Fruit fly (Drosophila melanogaster) whole organism, embryonic: ENCODE results near the gene Mrm2.

ENCODE experiments used
- Antp ChIP-seq: fragments of 200-800 bp; sonication (Bioruptor generic); optimal IDR thresholded peaks from 3 replicates; lab custom pipeline; 2016; ENCODE audit warnings: missing biosample characterization, missing genetic modification characterization
- Atf6 ChIP-seq: fragments of 200-800 bp; sonication (Bioruptor generic); IDR thresholded peaks from 2 replicates; pipeline ENCODE4 v1.3.6; 2022; ENCODE audit warnings: missing biosample characterization, missing genetic modification characterization
- Bdp1 ChIP-seq: fragments of 200-800 bp; sonication (Bioruptor generic); optimal IDR thresholded peaks from 3 replicates; lab custom pipeline; 2016; ENCODE audit warnings: missing biosample characterization, missing genetic modification characterization
- Bteb2 ChIP-seq: fragments of 200-800 bp; sonication (Bioruptor generic); optimal IDR thresholded peaks from 2 replicates; lab custom pipeline; 2016; ENCODE audit warnings: missing biosample characterization, missing genetic modification characterization
- CG11093 ChIP-seq: fragments of 200-800 bp; sonication (Bioruptor generic); IDR thresholded peaks from 3 replicates; pipeline ENCODE4 v1.3.6; 2022; ENCODE audit warnings: missing biosample characterization, missing genetic modification characterization
- CG11560 ChIP-seq: fragments of 200-800 bp; sonication (Bioruptor generic); IDR thresholded peaks from 3 replicates; pipeline ENCODE4 v1.3.6; 2022; ENCODE audit warnings: missing biosample characterization, missing genetic modification characterization
- CG1233 ChIP-seq: fragments of 200-800 bp; sonication (Bioruptor generic); optimal IDR thresholded peaks from 4 replicates; lab custom pipeline; 2018; ENCODE audit warnings: missing biosample characterization, mild to moderate bottlenecking, missing genetic modification characterization
- CG13123 ChIP-seq: fragments of 200-800 bp; sonication (Bioruptor generic); optimal IDR thresholded peaks from 2 replicates; lab custom pipeline; 2016; ENCODE audit warnings: missing biosample characterization, missing genetic modification characterization
- CG13296 ChIP-seq: fragments of 200-800 bp; sonication (Bioruptor generic); optimal IDR thresholded peaks from 3 replicates; lab custom pipeline; 2018; ENCODE audit warnings: missing biosample characterization, mild to moderate bottlenecking, missing genetic modification characterization
- CG14441 ChIP-seq: fragments of 200-800 bp; sonication (Bioruptor generic); IDR thresholded peaks from 2 replicates; pipeline ENCODE4 v1.3.6; 2022; ENCODE audit warnings: missing biosample characterization, missing genetic modification characterization
- CG15269 ChIP-seq: fragments of 200-800 bp; sonication (Bioruptor generic); optimal IDR thresholded peaks from 2 replicates; lab custom pipeline; 2018; ENCODE audit warnings: missing biosample characterization, mild to moderate bottlenecking, missing genetic modification characterization, moderate library complexity
- CG17385 ChIP-seq: fragments of 200-800 bp; sonication (Bioruptor generic); optimal IDR thresholded peaks from 3 replicates; lab custom pipeline; 2018; ENCODE audit warnings: missing biosample characterization, mild to moderate bottlenecking, missing genetic modification characterization
- CG17829 ChIP-seq: fragments of 200-800 bp; optimal IDR thresholded peaks from 2 replicates; lab custom pipeline; 2019; ENCODE audit warnings: missing biosample characterization, mild to moderate bottlenecking, missing genetic modification characterization, moderate library complexity
- CG18011 ChIP-seq: fragments of 200-800 bp; sonication (Bioruptor generic); optimal IDR thresholded peaks from 2 replicates; lab custom pipeline; 2017; ENCODE audit warnings: missing biosample characterization, missing genetic modification characterization, mild to moderate bottlenecking, moderate library complexity, missing genotype
- CG18599 ChIP-seq: fragments of 200-800 bp; sonication (Bioruptor generic); optimal IDR thresholded peaks from 3 replicates; lab custom pipeline; 2017; ENCODE audit warnings: missing biosample characterization, missing genetic modification characterization, mild to moderate bottlenecking, moderate library complexity, missing genetic modification reagents
- CG18764 ChIP-seq: fragments of 200-800 bp; sonication (Bioruptor generic); optimal IDR thresholded peaks from 3 replicates; lab custom pipeline; 2016; ENCODE audit warnings: missing biosample characterization, missing genetic modification characterization
- CG2889 ChIP-seq: fragments of 200-800 bp; sonication (Bioruptor generic); IDR thresholded peaks from 3 replicates; pipeline ENCODE4 v1.3.6; 2022; ENCODE audit warnings: missing biosample characterization, missing genetic modification characterization
- CG3163 ChIP-seq: fragments of 200-800 bp; sonication (Bioruptor generic); optimal IDR thresholded peaks from 3 replicates; lab custom pipeline; 2016; ENCODE audit warnings: missing biosample characterization, missing genetic modification characterization
- CG6175 ChIP-seq: fragments of 200-800 bp; sonication (Bioruptor generic); IDR thresholded peaks from 3 replicates; pipeline ENCODE4 v1.3.6; 2022; ENCODE audit warnings: missing biosample characterization, missing genetic modification characterization
- CG7271 ChIP-seq: fragments of 200-800 bp; sonication (Bioruptor generic); optimal IDR thresholded peaks from 2 replicates; lab custom pipeline; 2018; ENCODE audit warnings: missing biosample characterization, mild to moderate bottlenecking, missing genetic modification characterization, moderate library complexity
- CG8388 ChIP-seq: fragments of 200-800 bp; sonication (Bioruptor generic); optimal IDR thresholded peaks from 2 replicates; lab custom pipeline; 2019; ENCODE audit warnings: missing biosample characterization, mild to moderate bottlenecking, missing genetic modification characterization, moderate library complexity
- CHES-1-like ChIP-seq: fragments of 200-800 bp; sonication (Bioruptor generic); optimal IDR thresholded peaks from 2 replicates; lab custom pipeline; 2016; ENCODE audit warnings: missing biosample characterization, missing genetic modification characterization
- Dip3 ChIP-seq: fragments of 200-800 bp; sonication (Bioruptor generic); optimal IDR thresholded peaks from 3 replicates; lab custom pipeline; 2016; ENCODE audit warnings: missing biosample characterization, missing genetic modification characterization
- Fer2 ChIP-seq: fragments of 200-800 bp; sonication (Bioruptor generic); optimal IDR thresholded peaks from 2 replicates; lab custom pipeline; 2018; ENCODE audit warnings: missing biosample characterization, mild to moderate bottlenecking, missing genetic modification characterization, moderate library complexity
- Fer3 ChIP-seq: fragments of 200-800 bp; sonication (Bioruptor generic); optimal IDR thresholded peaks from 2 replicates; lab custom pipeline; 2018; ENCODE audit warnings: missing biosample characterization, mild to moderate bottlenecking, missing genetic modification characterization, moderate library complexity
- Mes4 ChIP-seq: fragments of 200-800 bp; sonication (Bioruptor generic); optimal IDR thresholded peaks from 2 replicates; lab custom pipeline; 2016; ENCODE audit warnings: missing biosample characterization, missing genetic modification characterization
- NC2β ChIP-seq: fragments of 200-800 bp; sonication (Bioruptor generic); optimal IDR thresholded peaks from 2 replicates; lab custom pipeline; 2016; ENCODE audit warnings: missing biosample characterization, missing genetic modification characterization
- Neu2 ChIP-seq: fragments of 200-800 bp; sonication (Bioruptor generic); optimal IDR thresholded peaks from 3 replicates; lab custom pipeline; 2016; ENCODE audit warnings: missing biosample characterization, missing genetic modification characterization, borderline replicate concordance
- Nf-YA ChIP-seq: fragments of 200-800 bp; sonication (Bioruptor generic); IDR thresholded peaks from 2 replicates; pipeline ENCODE4 v1.3.6; 2022; ENCODE audit warnings: missing biosample characterization, missing genetic modification characterization
- Rfx ChIP-seq: fragments of 200-800 bp; sonication (Bioruptor generic); IDR thresholded peaks from 2 replicates; pipeline ENCODE4 v1.3.6; 2022; ENCODE audit warnings: missing biosample characterization, missing genetic modification characterization
- Sry-δ ChIP-seq: fragments of 200-800 bp; sonication (Bioruptor generic); optimal IDR thresholded peaks from 2 replicates; lab custom pipeline; 2016; ENCODE audit warnings: missing biosample characterization, missing genetic modification characterization
- Usf ChIP-seq: fragments of 200-800 bp; sonication (Bioruptor generic); optimal IDR thresholded peaks from 2 replicates; lab custom pipeline; 2017; ENCODE audit warnings: missing genotype, missing biosample characterization, missing genetic modification characterization
- ara ChIP-seq: fragments of 200-800 bp; sonication (Bioruptor generic); IDR thresholded peaks from 2 replicates; pipeline ENCODE4 v1.3.6; 2022; ENCODE audit warnings: missing biosample characterization, missing genetic modification characterization
- chinmo ChIP-seq: fragments of 200-800 bp; sonication (Bioruptor generic); IDR thresholded peaks from 4 replicates; pipeline ENCODE4 v1.3.6; 2022; ENCODE audit warnings: missing biosample characterization, missing genetic modification characterization; ENCODE audit not compliant: partially characterized antibody
- chm ChIP-seq: fragments of 200-800 bp; sonication (Bioruptor generic); IDR thresholded peaks from 2 replicates; pipeline ENCODE4 v1.3.6; 2022; ENCODE audit warnings: missing biosample characterization, missing genetic modification characterization
- corto ChIP-seq: fragments of 200-800 bp; sonication (Bioruptor generic); optimal IDR thresholded peaks from 2 replicates; lab custom pipeline; 2016; ENCODE audit warnings: missing biosample characterization, mild to moderate bottlenecking, missing genetic modification characterization, moderate library complexity
- da ChIP-seq: fragments of 200-800 bp; sonication (Bioruptor generic); optimal IDR thresholded peaks from 2 replicates; lab custom pipeline; 2016; ENCODE audit warnings: missing biosample characterization, missing genetic modification characterization
- dmrt99B ChIP-seq: fragments of 200-800 bp; sonication (Bioruptor generic); optimal IDR thresholded peaks from 2 replicates; lab custom pipeline; 2018; ENCODE audit warnings: missing biosample characterization, mild to moderate bottlenecking, missing genetic modification characterization, moderate library complexity
- fd3F ChIP-seq: fragments of 200-800 bp; sonication (Bioruptor generic); optimal IDR thresholded peaks from 2 replicates; lab custom pipeline; 2018; ENCODE audit warnings: missing biosample characterization, mild to moderate bottlenecking, missing genetic modification characterization, moderate library complexity
- gcm2 ChIP-seq: fragments of 200-800 bp; sonication (Bioruptor generic); optimal IDR thresholded peaks from 2 replicates; lab custom pipeline; 2016; ENCODE audit warnings: missing biosample characterization, missing genetic modification characterization
- gt ChIP-seq: fragments of 200-800 bp; sonication (Bioruptor generic); IDR thresholded peaks from 2 replicates; pipeline ENCODE4 v1.3.6; 2022; ENCODE audit warnings: missing biosample characterization, missing genetic modification characterization
- hkb ChIP-seq, 2 experiments: fragments of 200-800 bp in 1 of 2; fragments of >200 bp in 1 of 2; sonication (Bioruptor generic) in 1 of 2; IDR thresholded peaks in 1 of 2; optimal IDR thresholded peaks in 1 of 2; 2 replicates each; pipeline versions ENCODE4 v1.3.6 to Lab custom; 2017 to 2022; ENCODE audit warnings: missing biosample characterization in 1 of 2, missing genetic modification characterization in 1 of 2
- hth ChIP-seq: fragments of >200 bp; optimal IDR thresholded peaks from 2 replicates; lab custom pipeline; 2017; ENCODE audit warnings: inconsistent platforms
- ind ChIP-seq: fragments of 200-800 bp; sonication (Bioruptor generic); optimal IDR thresholded peaks from 3 replicates; lab custom pipeline; 2016; ENCODE audit warnings: missing biosample characterization, missing genetic modification characterization
- odd ChIP-seq: fragments of 200-800 bp; sonication (Bioruptor generic); optimal IDR thresholded peaks from 2 replicates; lab custom pipeline; 2017; ENCODE audit warnings: missing biosample characterization, mild to moderate bottlenecking, missing genetic modification characterization
- org-1 ChIP-seq: fragments of 200-800 bp; sonication (Bioruptor generic); optimal IDR thresholded peaks from 2 replicates; lab custom pipeline; 2017; ENCODE audit warnings: missing biosample characterization, missing genetic modification characterization
- otp ChIP-seq: fragments of 200-800 bp; sonication (Bioruptor generic); IDR thresholded peaks from 3 replicates; pipeline ENCODE4, ENCODE4 v1.3.6; 2022; ENCODE audit warnings: missing biosample characterization, missing genetic modification characterization
- pho ChIP-seq: fragments of 200-800 bp; sonication (Bioruptor generic); optimal IDR thresholded peaks from 2 replicates; lab custom pipeline; 2016; ENCODE audit warnings: missing biosample characterization, missing genetic modification characterization
- unpg ChIP-seq: fragments of 200-800 bp; sonication (Bioruptor generic); optimal IDR thresholded peaks from 3 replicates; lab custom pipeline; 2018; ENCODE audit warnings: missing biosample characterization, mild to moderate bottlenecking, missing genetic modification characterization, moderate library complexity
- zfh1 ChIP-seq: fragments of 200-800 bp; sonication (Bioruptor generic); IDR thresholded peaks from 3 replicates; pipeline ENCODE4 v1.3.6; 2022; ENCODE audit warnings: missing biosample characterization, missing genetic modification characterization

Gene Mrm2

dm6 chr3R:19847591-19848256 lies 13.7 kb upstream of the Mrm2 start (continued):
- peak; percentile 26 for TF ChIP-seq org-1
- peak; percentile 53 for TF ChIP-seq unpg (GFP tag; lab: Kevin White, UChicago)
- peak; percentile 25 for TF ChIP-seq gcm2 (GFP tag; lab: Kevin White, UChicago)
- TF ChIP-seq Rfx = peak; percentile 29; the same call in 1 of the 2 replicates
- TF ChIP-seq CG7271 (tag; lab: Kevin White, UChicago) = no peak
- no peak for TF ChIP-seq Sry-δ (GFP tag; lab: Kevin White, UChicago)
- TF ChIP-seq Bdp1 = no peak
- no peak for TF ChIP-seq ind (GFP tag; lab: Kevin White, UChicago)
- TF ChIP-seq CG11093 (GFP tag; lab: Robert Waterston, UW) = no peak
- no peak for TF ChIP-seq CG18011 (GFP tag; lab: Kevin White, UChicago)
- TF ChIP-seq CG13296 = peak; percentile 66
- TF ChIP-seq Atf6 = peak; percentile 50
- peak; percentile 43; the same call in 1 of the 3 replicates for TF ChIP-seq otp
- TF ChIP-seq CG2889 (GFP tag; lab: Robert Waterston, UW) = no peak
- no peak for TF ChIP-seq corto (GFP tag; lab: Kevin White, UChicago)
- TF ChIP-seq Fer3 (tag; lab: Kevin White, UChicago) = no peak
- TF ChIP-seq Dip3 (GFP tag; lab: Kevin White, UChicago) = no peak
- TF ChIP-seq CG15269 = peak; percentile 51
- no peak for TF ChIP-seq Usf (GFP tag; lab: Kevin White, UChicago)
- no peak for TF ChIP-seq pho
- peak; percentile 87 for TF ChIP-seq Neu2 (GFP tag; lab: Kevin White, UChicago)
- TF ChIP-seq CG13123 (GFP tag; lab: Kevin White, UChicago) = no peak
- TF ChIP-seq hth (lab: Kevin White, UChicago) = no peak
- peak; percentile 98 for TF ChIP-seq chinmo
- no peak for TF ChIP-seq CG14441 (GFP tag; lab: Robert Waterston, UW)
- peak; percentile 19 for TF ChIP-seq CG3163 (GFP tag; lab: Kevin White, UChicago)
- TF ChIP-seq CG17385 (GFP tag; lab: Kevin White, UChicago) = peak; percentile 61
- TF ChIP-seq Antp (GFP tag; lab: Kevin White, UChicago) = no peak
- peak; percentile 76 for TF ChIP-seq odd (GFP tag; lab: Kevin White, UChicago)
- no peak for TF ChIP-seq CG18764
- TF ChIP-seq CHES-1-like (GFP tag; lab: Kevin White, UChicago) = no peak
- TF ChIP-seq NC2β = peak; percentile 31
- TF ChIP-seq CG11560 (tag; lab: Robert Waterston, UW) = no peak
- no peak for TF ChIP-seq gt (GFP tag; lab: Robert Waterston, UW)
- TF ChIP-seq CG6175 (GFP tag; lab: Robert Waterston, UW) = no peak; the same call in 2 of the 3 replicates
- no peak for TF ChIP-seq dmrt99B (tag; lab: Kevin White, UChicago)
- peak; percentile 19 for TF ChIP-seq CG8388 (GFP tag; lab: Kevin White, UChicago)
- peak; percentile 31 for TF ChIP-seq chm (GFP tag; lab: Robert Waterston, UW)
- TF ChIP-seq hkb (optimal IDR thresholded peaks at IDR 0.05; lab: Kevin White, UChicago) = no peak
- peak; percentile 47 for TF ChIP-seq hkb (GFP tag; IDR thresholded peaks at IDR 0.05; lab: Robert Waterston, UW)
- peak; percentile 31 for TF ChIP-seq Mes4 (GFP tag; lab: Kevin White, UChicago)
- TF ChIP-seq ara (GFP tag; lab: Robert Waterston, UW) = peak; percentile 8; the same call in 1 of the 2 replicates
- peak; percentile 6 for TF ChIP-seq CG17829
- peak; percentile 53 for TF ChIP-seq fd3F (GFP tag; lab: Kevin White, UChicago)
- no peak for TF ChIP-seq da (GFP tag; lab: Kevin White, UChicago)
- no peak for TF ChIP-seq CG1233
- TF ChIP-seq CG18599 (GFP tag; lab: Kevin White, UChicago) = no peak
- no peak for TF ChIP-seq Bteb2
- TF ChIP-seq Nf-YA (GFP tag; lab: Robert Waterston, UW) = peak; percentile 42
- TF ChIP-seq Fer2 (tag; lab: Kevin White, UChicago) = no peak
- peak; percentile 44; the same call in 1 of the 3 replicates for TF ChIP-seq zfh1
